Worm (Caenorhabditis elegans): Measurements from ENCODE around the gene C08F8.9.
A peak's percentile ranks its signal among the peaks of the same experiment; 100 is the strongest.
"Not testable (repeated sequence)": the region's sequence is repeated elsewhere in the genome, so short reads cannot be mapped to it uniquely, and the experiment has no call there.

C08F8.9 gene

ce11 chrIV:11176967-11177366, 1.4 kb downstream of the C08F8.9 start, which contains the start of gene rap-3:
Gene rap-3 (plus strand): TSS chrIV:11177267.
- no peak for TF ChIP-seq unc-62 (GFP tag; optimal IDR thresholded peaks at IDR 0.05)

- no peak for TF ChIP-seq unc-62 (GFP tag; optimal IDR thresholded peaks at IDR 0.05)
Measured at ce11 chrIV:11174772-11175171, 3.6 kb downstream of the C08F8.9 start.

ce11 chrIV:11169652-11170051, 8.7 kb downstream of the C08F8.9 start, which contains the start of gene nhr-67:
Gene nhr-67 (plus strand): TSS chrIV:11169748.
- TF ChIP-seq unc-62 (GFP tag; optimal IDR thresholded peaks at IDR 0.05): no peak

ce11 chrIV:11164831-11165230, 13.6 kb downstream of the C08F8.9 start, which contains the start of gene C08F8.6:
Gene C08F8.6 (minus strand): TSS chrIV:11164931.
- TF ChIP-seq unc-62 (GFP tag; optimal IDR thresholded peaks at IDR 0.05): no peak

- TF ChIP-seq unc-62 (GFP tag; optimal IDR thresholded peaks at IDR 0.05): no peak
Measured at ce11 chrIV:11162451-11162850, 15.9 kb downstream of the C08F8.9 start, which contains the start of gene fbxb-9. Gene fbxb-9 (minus strand): TSS chrIV:11162551.

ce11 chrIV:11160707-11161106, 17.7 kb downstream of the C08F8.9 start, which contains the start of gene C08F8.15:
Gene C08F8.15 (minus strand): TSS chrIV:11160807.
- no peak for TF ChIP-seq unc-62 (GFP tag; optimal IDR thresholded peaks at IDR 0.05)

ce11 chrIV:11159886-11160285, 18.5 kb downstream of the C08F8.9 start, which contains the start of gene mboa-4:
Gene mboa-4 (minus strand): TSS chrIV:11159986.
- TF ChIP-seq unc-62 (GFP tag; optimal IDR thresholded peaks at IDR 0.05): no peak

- TF ChIP-seq unc-62 (GFP tag; optimal IDR thresholded peaks at IDR 0.05): no peak
Measured at ce11 chrIV:11156526-11156925, 21.9 kb downstream of the C08F8.9 start.

- not testable (repeated sequence) for TF ChIP-seq unc-62 (GFP tag; optimal IDR thresholded peaks at IDR 0.05)
Measured at ce11 chrIV:11154425-11155114, 23.8 kb downstream of the C08F8.9 start, which contains the start of gene C08F8.3. Gene C08F8.3 (plus strand): TSS chrIV:11155044.

- no peak for TF ChIP-seq unc-62 (GFP tag; optimal IDR thresholded peaks at IDR 0.05)
Measured at ce11 chrIV:11150844-11151243, 27.6 kb downstream of the C08F8.9 start, which contains the start of gene C08F8.2. Gene C08F8.2 (plus strand): TSS chrIV:11150997.

- peak; percentile 13 for TF ChIP-seq unc-62 (GFP tag; optimal IDR thresholded peaks at IDR 0.05)
Measured at ce11 chrIV:11149454-11150163, 28.8 kb downstream of the C08F8.9 start, which contains the start of the genes F01G4.6 and pfd-1. Gene F01G4.6 (minus strand): TSS chrIV:11149504. Gene pfd-1 (plus strand): TSS chrIV:11150113.

- no peak for TF ChIP-seq unc-62 (GFP tag; optimal IDR thresholded peaks at IDR 0.05)
Measured at ce11 chrIV:11148788-11149366, 29.5 kb downstream of the C08F8.9 start.

ce11 chrIV:11146962-11147470, 31.4 kb downstream of the C08F8.9 start, which contains the start of gene pigq-1:
Gene pigq-1 (minus strand): TSS chrIV:11147247.
- no peak for TF ChIP-seq unc-62 (GFP tag; optimal IDR thresholded peaks at IDR 0.05)

- TF ChIP-seq unc-62 (GFP tag; optimal IDR thresholded peaks at IDR 0.05): no peak
Measured at ce11 chrIV:11146492-11146891, 31.9 kb downstream of the C08F8.9 start.

- no peak for TF ChIP-seq unc-62 (GFP tag; optimal IDR thresholded peaks at IDR 0.05)
Measured at ce11 chrIV:11145929-11146339, 32.5 kb downstream of the C08F8.9 start.

- no peak for TF ChIP-seq unc-62 (GFP tag; optimal IDR thresholded peaks at IDR 0.05)
Measured at ce11 chrIV:11143228-11143444, 35.3 kb downstream of the C08F8.9 start, which contains the start of gene F01G4.4. Gene F01G4.4 (plus strand): TSS chrIV:11143345.
